Fruit fly (Drosophila melanogaster): ENCODE results near the gene CRMP.

CRMP gene

dm6 chr3R:5620387-5620956, 49.6 kb downstream of the CRMP start (continued):
- TF ChIP-seq CG14965 (GFP tag; optimal IDR thresholded peaks at IDR 0.05; ENCODE audit: borderline replicate concordance), result no peak
- no peak for TF ChIP-seq CG42726 (GFP tag; IDR thresholded peaks at IDR 0.05; ENCODE audit: partially characterized antibody)
- peak; percentile 19 for TF ChIP-seq CG2116 (GFP tag; optimal IDR thresholded peaks at IDR 0.05)
- TF ChIP-seq CG9215 (GFP tag; IDR thresholded peaks at IDR 0.05), result no peak
- TF ChIP-seq ATbp (GFP tag; optimal IDR thresholded peaks at IDR 0.05), result peak; percentile 71
- peak; percentile 64 for TF ChIP-seq CG6689 (GFP tag; IDR thresholded peaks at IDR 0.05)
- no peak for TF ChIP-seq CG16779 (GFP tag; IDR thresholded peaks at IDR 0.05)
- peak; percentile 18; the same call in 1 of the 2 replicates for TF ChIP-seq klu (GFP tag; IDR thresholded peaks at IDR 0.05)
- peak; percentile 48; the same call in 1 of the 2 replicates for TF ChIP-seq CG3847 (GFP tag; IDR thresholded peaks at IDR 0.05)
- no peak for TF ChIP-seq CG3838 (GFP tag; optimal IDR thresholded peaks at IDR 0.05)
- TF ChIP-seq fd102C (GFP tag; optimal IDR thresholded peaks at IDR 0.05), result no peak
- peak; percentile 50 for TF ChIP-seq pb (GFP tag; optimal IDR thresholded peaks at IDR 0.05)
- peak; percentile 63 for TF ChIP-seq jumu (GFP tag; optimal IDR thresholded peaks at IDR 0.05)
- TF ChIP-seq Nf-YA (GFP tag; IDR thresholded peaks at IDR 0.05), result peak; percentile 35; the same call in 1 of the 2 replicates
- no peak for TF ChIP-seq YL-1 (GFP tag; optimal IDR thresholded peaks at IDR 0.05)
- peak; percentile 80 for TF ChIP-seq CG4424 (GFP tag; optimal IDR thresholded peaks at IDR 0.05)
- no peak for TF ChIP-seq lov (optimal IDR thresholded peaks at IDR 0.05)
- peak; percentile 84 for TF ChIP-seq lov (GFP tag; IDR thresholded peaks at IDR 0.05)
- TF ChIP-seq CG6813 (GFP tag; optimal IDR thresholded peaks at IDR 0.05), result peak; percentile 47
- peak; percentile 7 for TF ChIP-seq CG8290 (GFP tag; optimal IDR thresholded peaks at IDR 0.05)
- TF ChIP-seq CG8290 (tag; optimal IDR thresholded peaks at IDR 0.05), result peak in 1 of 2 experiments; percentile 81
- TF ChIP-seq tup (GFP tag; optimal IDR thresholded peaks at IDR 0.05), result no peak
- TF ChIP-seq usp (GFP tag; optimal IDR thresholded peaks at IDR 0.05), result no peak
- 0 out of 3 replicates have a peak, but pooled peaks have one; percentile 16 for TF ChIP-seq Dbx (GFP tag; IDR thresholded peaks at IDR 0.05)
- TF ChIP-seq ems (GFP tag; optimal IDR thresholded peaks at IDR 0.05), result peak; percentile 52
- TF ChIP-seq CG1602 (GFP tag; optimal IDR thresholded peaks at IDR 0.05), result peak; percentile 48
- TF ChIP-seq B-H2 (GFP tag; optimal IDR thresholded peaks at IDR 0.05), result no peak
- peak; percentile 73 for TF ChIP-seq CG12391 (tag; optimal IDR thresholded peaks at IDR 0.05)
- TF ChIP-seq oc (tag; optimal IDR thresholded peaks at IDR 0.05), result peak; percentile 80
- no peak for TF ChIP-seq Sry-β (GFP tag; optimal IDR thresholded peaks at IDR 0.05)
- TF ChIP-seq CG1832 (GFP tag; optimal IDR thresholded peaks at IDR 0.05), result no peak
- no peak for TF ChIP-seq hth (optimal IDR thresholded peaks at IDR 0.05)
- peak; percentile 41 for TF ChIP-seq Dip3 (GFP tag; optimal IDR thresholded peaks at IDR 0.05)
- TF ChIP-seq CG4707 (GFP tag; optimal IDR thresholded peaks at IDR 0.05), result no peak
- TF ChIP-seq fd96Cb (tag; optimal IDR thresholded peaks at IDR 0.05), result peak; percentile 70
- no peak for TF ChIP-seq al (GFP tag; IDR thresholded peaks at IDR 0.05)
- peak; percentile 24 for TF ChIP-seq emc (GFP tag; optimal IDR thresholded peaks at IDR 0.05)
- peak; percentile 57 for TF ChIP-seq gro (GFP tag; optimal IDR thresholded peaks at IDR 0.05)
- no peak for TF ChIP-seq Lim3 (GFP tag; IDR thresholded peaks at IDR 0.05)
- no peak for TF ChIP-seq Dfd (GFP tag; optimal IDR thresholded peaks at IDR 0.05)
- TF ChIP-seq CG18764 (GFP tag; optimal IDR thresholded peaks at IDR 0.05), result peak; percentile 50
- TF ChIP-seq CG8089 (GFP tag; optimal IDR thresholded peaks at IDR 0.05), result peak; percentile 54
- peak; percentile 71 for TF ChIP-seq Abd-B (GFP tag; optimal IDR thresholded peaks at IDR 0.05)
- peak; percentile 27 for TF ChIP-seq CG2202 (tag; optimal IDR thresholded peaks at IDR 0.05)
- peak; percentile 69 for TF ChIP-seq org-1 (GFP tag; optimal IDR thresholded peaks at IDR 0.05)
- peak; percentile 68 for TF ChIP-seq dimm (GFP tag; IDR thresholded peaks at IDR 0.05)
- TF ChIP-seq NC2β (GFP tag; optimal IDR thresholded peaks at IDR 0.05), result peak; percentile 62
- TF ChIP-seq CG8359 (GFP tag; optimal IDR thresholded peaks at IDR 0.05; ENCODE audit: borderline replicate concordance), result no peak
- peak; percentile 50 for TF ChIP-seq Atf-2 (GFP tag; optimal IDR thresholded peaks at IDR 0.05)
- peak; percentile 44 for TF ChIP-seq CG16815 (GFP tag; optimal IDR thresholded peaks at IDR 0.05)
- TF ChIP-seq MESR4 (GFP tag; optimal IDR thresholded peaks at IDR 0.05), result no peak
